Fruit fly (Drosophila melanogaster): ENCODE data around the gene Ir94c.

DNA sequence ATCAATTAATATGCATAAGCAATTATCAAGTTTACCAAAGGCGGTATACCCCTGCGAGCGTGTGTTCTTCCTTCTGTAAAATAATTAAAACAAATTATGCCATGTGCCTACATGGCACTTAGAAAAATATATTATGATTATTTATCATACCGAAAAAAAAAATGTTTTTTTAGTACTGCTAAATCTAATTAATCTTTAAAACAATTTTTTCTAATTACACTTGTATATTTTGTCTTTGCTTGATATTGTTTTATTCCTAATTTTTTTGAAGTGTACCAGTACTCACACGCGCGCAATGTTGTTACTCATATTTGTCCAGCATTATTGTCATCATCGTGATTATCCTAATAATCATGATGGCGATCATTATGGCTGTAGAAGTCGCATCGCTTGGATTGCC, 4.1 kb upstream of the Ir94c start:
- TF ChIP-seq CG33017 (tag; optimal IDR thresholded peaks at IDR 0.05) (no peak), cic (GFP tag; optimal IDR thresholded peaks at IDR 0.05) (no peak), Clk (GFP tag; optimal IDR thresholded peaks at IDR 0.05) (no peak), CG14711 (tag; optimal IDR thresholded peaks at IDR 0.05) (no peak), toe (GFP tag; optimal IDR thresholded peaks at IDR 0.05) (no peak), CG5204 (GFP tag; optimal IDR thresholded peaks at IDR 0.05) (no peak)
